Worm (Caenorhabditis elegans) whole organism, mixed stage, embryonic: ENCODE data around the gene F54H12.4.

Experiments
- blmp-1 ChIP-seq: fragments of 150-350 bp; optimal IDR thresholded peaks from 2 replicates; lab custom pipeline; 2014; ENCODE audit warnings: missing biosample characterization, missing genetic modification characterization
- elt-1 ChIP-seq: sonication (generic microtip); optimal IDR thresholded peaks from 2 replicates; lab custom pipeline; 2017; ENCODE audit warnings: missing genetic modification characterization, mild to moderate bottlenecking, missing compliant biosample characterization, antibody characterized with exemption, moderate library complexity, borderline replicate concordance; ENCODE audit not compliant: insufficient read depth
- mep-1 ChIP-seq: fragments of 150-350 bp; optimal IDR thresholded peaks from 2 replicates; lab custom pipeline; 2017; ENCODE audit warnings: missing biosample characterization, missing genetic modification reagents, missing genetic modification characterization, inconsistent platforms
- mls-2 ChIP-seq: sonication (generic microtip); optimal IDR thresholded peaks from 2 replicates; lab custom pipeline; 2016; ENCODE audit warnings: mild to moderate bottlenecking, missing genetic modification characterization, moderate library complexity, missing compliant biosample characterization
- nhr-12 ChIP-seq: fragments of 150-350 bp; optimal IDR thresholded peaks from 2 replicates; lab custom pipeline; 2014; ENCODE audit warnings: missing biosample characterization, missing genetic modification characterization
- nhr-237 ChIP-seq: fragments of 150-350 bp; optimal IDR thresholded peaks from 2 replicates; lab custom pipeline; 2014; ENCODE audit warnings: missing biosample characterization, missing genetic modification characterization
- pha-4 ChIP-seq: fragments of 150-350 bp; optimal IDR thresholded peaks from 2 replicates; lab custom pipeline; 2018; ENCODE audit warnings: missing biosample characterization, missing genetic modification reagents, missing genetic modification characterization
- snpc-4 ChIP-seq: fragments of 150-350 bp; optimal IDR thresholded peaks from 2 replicates; lab custom pipeline; 2014; ENCODE audit warnings: missing biosample characterization, missing genetic modification characterization
- unc-62 ChIP-seq: fragments of 150-350 bp; optimal IDR thresholded peaks from 2 replicates; lab custom pipeline; 2014; ENCODE audit warnings: missing biosample characterization, missing genetic modification reagents, missing genetic modification characterization

- TF ChIP-seq nhr-237 (tag; lab: Kevin White, UChicago): no peak
- TF ChIP-seq snpc-4 (tag; lab: Kevin White, UChicago): no peak
- TF ChIP-seq elt-1: no peak
- TF ChIP-seq mls-2 (tag; lab: Kevin White, UChicago): no peak
- no peak for TF ChIP-seq pha-4
- TF ChIP-seq mep-1: no peak
- no peak for TF ChIP-seq nhr-12 (tag; lab: Kevin White, UChicago)
- TF ChIP-seq unc-62 (GFP tag; lab: Kevin White, UChicago): no peak
- TF ChIP-seq blmp-1 (tag; lab: Kevin White, UChicago): no peak
Measured at ce11 chrIII:7977224-7977623, 14.7 kb upstream of the F54H12.4 start.
